Worm (Caenorhabditis elegans) whole organism, mixed stage, embryonic: ENCODE measurements around the gene F52D10.2.
A peak's percentile ranks its signal among the peaks of the same experiment; 100 is the strongest.

Experiments
- M03D4.4 ChIP-seq: sonication (generic microtip); optimal IDR thresholded peaks from 2 replicates; lab custom pipeline; 2017; ENCODE audit warnings: mild to moderate bottlenecking, missing genetic modification characterization, missing compliant biosample characterization
- bed-3 ChIP-seq: fragments of 200-800 bp; sonication (Bioruptor generic); optimal IDR thresholded peaks from 3 replicates; lab custom pipeline; 2018; ENCODE audit warnings: mild to moderate bottlenecking, missing genetic modification characterization, moderate library complexity, missing compliant biosample characterization
- blmp-1 ChIP-seq: fragments of 150-350 bp; optimal IDR thresholded peaks from 2 replicates; lab custom pipeline; 2014; ENCODE audit warnings: missing biosample characterization, missing genetic modification characterization
- ceh-39 ChIP-seq: fragments of 150-350 bp; optimal IDR thresholded peaks from 2 replicates; lab custom pipeline; 2014; ENCODE audit warnings: missing biosample characterization, missing genetic modification characterization
- ceh-43 ChIP-seq: fragments of 200-800 bp; sonication (Bioruptor generic); optimal IDR thresholded peaks from 2 replicates; lab custom pipeline; 2018; ENCODE audit warnings: mild to moderate bottlenecking, missing genetic modification characterization, moderate library complexity, missing compliant biosample characterization
- ceh-83 ChIP-seq: fragments of 200-800 bp; sonication (Bioruptor generic); optimal IDR thresholded peaks from 2 replicates; lab custom pipeline; 2018; ENCODE audit warnings: mild to moderate bottlenecking, missing genetic modification characterization, missing compliant biosample characterization
- ces-1 ChIP-seq: fragments of 150-350 bp; optimal IDR thresholded peaks from 2 replicates; lab custom pipeline; 2014; ENCODE audit warnings: missing biosample characterization, missing genetic modification reagents, missing genetic modification characterization
- cnd-1 ChIP-seq: fragments of 200-800 bp; sonication (Bioruptor generic); optimal IDR thresholded peaks from 2 replicates; lab custom pipeline; 2018; ENCODE audit warnings: mild to moderate bottlenecking, missing genetic modification characterization, missing compliant biosample characterization
- elt-1 ChIP-seq: sonication (generic microtip); optimal IDR thresholded peaks from 2 replicates; lab custom pipeline; 2017; ENCODE audit warnings: missing genetic modification characterization, mild to moderate bottlenecking, missing compliant biosample characterization, antibody characterized with exemption, moderate library complexity, borderline replicate concordance; ENCODE audit not compliant: insufficient read depth
- elt-3 ChIP-seq: fragments of 150-350 bp; optimal IDR thresholded peaks from 2 replicates; lab custom pipeline; 2014; ENCODE audit warnings: missing biosample characterization, missing genetic modification characterization
- flh-1 ChIP-seq: fragments of 200-800 bp; sonication (Bioruptor generic); optimal IDR thresholded peaks from 2 replicates; lab custom pipeline; 2018; ENCODE audit warnings: mild to moderate bottlenecking, missing genetic modification characterization, moderate library complexity, missing compliant biosample characterization
- ham-2 ChIP-seq: fragments of 200-800 bp; sonication (Bioruptor generic); optimal IDR thresholded peaks from 2 replicates; lab custom pipeline; 2018; ENCODE audit warnings: mild to moderate bottlenecking, missing genetic modification characterization, missing compliant biosample characterization
- hlh-1 ChIP-seq: fragments of 150-350 bp; optimal IDR thresholded peaks from 2 replicates; lab custom pipeline; 2014; ENCODE audit warnings: missing biosample characterization, missing genetic modification reagents, missing genetic modification characterization
- lin-13 ChIP-seq: fragments of 150-350 bp; optimal IDR thresholded peaks from 2 replicates; lab custom pipeline; 2014; ENCODE audit warnings: missing biosample characterization, missing genetic modification characterization
- lin-32 ChIP-seq: fragments of 200-800 bp; sonication (Bioruptor generic); optimal IDR thresholded peaks from 2 replicates; lab custom pipeline; 2018; ENCODE audit warnings: mild to moderate bottlenecking, missing genetic modification characterization, missing compliant biosample characterization
- mep-1 ChIP-seq: fragments of 150-350 bp; optimal IDR thresholded peaks from 2 replicates; lab custom pipeline; 2017; ENCODE audit warnings: missing biosample characterization, missing genetic modification reagents, missing genetic modification characterization, inconsistent platforms
- mls-2 ChIP-seq: sonication (generic microtip); optimal IDR thresholded peaks from 2 replicates; lab custom pipeline; 2016; ENCODE audit warnings: mild to moderate bottlenecking, missing genetic modification characterization, moderate library complexity, missing compliant biosample characterization
- nhr-12 ChIP-seq: fragments of 150-350 bp; optimal IDR thresholded peaks from 2 replicates; lab custom pipeline; 2014; ENCODE audit warnings: missing biosample characterization, missing genetic modification characterization
- nhr-2 ChIP-seq: fragments of 150-350 bp; optimal IDR thresholded peaks from 2 replicates; lab custom pipeline; 2014; ENCODE audit warnings: missing biosample characterization, missing genetic modification characterization
- nhr-237 ChIP-seq: fragments of 150-350 bp; optimal IDR thresholded peaks from 2 replicates; lab custom pipeline; 2014; ENCODE audit warnings: missing biosample characterization, missing genetic modification characterization
- nhr-76 ChIP-seq: sonication (generic microtip); optimal IDR thresholded peaks from 2 replicates; lab custom pipeline; 2017; ENCODE audit warnings: missing biosample characterization, missing genetic modification characterization
- sem-2 ChIP-seq: fragments of 200-800 bp; sonication (Bioruptor generic); optimal IDR thresholded peaks from 2 replicates; lab custom pipeline; 2018; ENCODE audit warnings: mild to moderate bottlenecking, missing genetic modification characterization, missing compliant biosample characterization
- snpc-4 ChIP-seq: fragments of 150-350 bp; optimal IDR thresholded peaks from 2 replicates; lab custom pipeline; 2014; ENCODE audit warnings: missing biosample characterization, missing genetic modification characterization
- tbx-8 ChIP-seq: fragments of 200-800 bp; sonication (Bioruptor generic); optimal IDR thresholded peaks from 2 replicates; lab custom pipeline; 2018; ENCODE audit warnings: mild to moderate bottlenecking, missing genetic modification characterization, moderate library complexity, missing compliant biosample characterization
- unc-120 ChIP-seq: sonication (generic microtip); optimal IDR thresholded peaks from 2 replicates; lab custom pipeline; 2017; ENCODE audit warnings: missing genetic modification characterization, missing compliant biosample characterization; ENCODE audit not compliant: poor library complexity, severe bottlenecking
- unc-39 ChIP-seq: fragments of 150-350 bp; optimal IDR thresholded peaks from 2 replicates; lab custom pipeline; 2014; ENCODE audit warnings: missing biosample characterization, missing genetic modification characterization
- unc-62 ChIP-seq: fragments of 150-350 bp; optimal IDR thresholded peaks from 2 replicates; lab custom pipeline; 2014; ENCODE audit warnings: missing biosample characterization, missing genetic modification reagents, missing genetic modification characterization
- ztf-11 ChIP-seq: fragments of 150-350 bp; optimal IDR thresholded peaks from 2 replicates; lab custom pipeline; 2014; ENCODE audit warnings: missing biosample characterization, missing genetic modification characterization

F52D10.2 gene

DNA sequence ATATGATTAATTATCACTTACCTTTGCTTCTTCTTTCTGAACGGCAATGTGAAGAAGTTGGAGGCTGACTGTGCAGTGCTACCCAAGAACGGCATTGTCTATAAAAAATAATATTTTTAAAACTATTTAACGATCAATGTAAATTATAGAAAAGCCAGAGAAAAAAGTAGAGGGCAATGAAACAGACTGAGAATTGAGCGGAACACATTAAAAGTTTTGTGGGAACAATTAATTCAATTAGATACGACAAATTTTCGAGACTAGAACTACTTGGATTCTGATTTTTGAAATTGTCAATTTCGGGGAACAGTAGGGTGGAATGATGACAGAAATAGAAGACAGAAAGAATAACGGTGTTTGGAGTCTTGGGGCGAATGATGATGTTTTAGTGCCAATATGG lies at the start of gene F52D10.2:
Gene F52D10.2, minus strand, starts transcription at position 101 of the 400 bp plus-strand sequence.
- no peak for TF ChIP-seq cnd-1 (tag; lab: Kevin White, UChicago)
- no peak for TF ChIP-seq unc-39 (tag; lab: Kevin White, UChicago)
- no peak for TF ChIP-seq M03D4.4
- TF ChIP-seq elt-3 (tag; lab: Kevin White, UChicago) = no peak
- TF ChIP-seq ztf-11 (tag; lab: Kevin White, UChicago) = no peak
- no peak for TF ChIP-seq unc-120
- TF ChIP-seq hlh-1 (tag; lab: Kevin White, UChicago) = no peak
- TF ChIP-seq bed-3 (GFP tag; lab: Kevin White, UChicago) = no peak
- TF ChIP-seq elt-1 = no peak
- TF ChIP-seq ceh-43 = no peak
- no peak for TF ChIP-seq ces-1 (GFP tag; lab: Kevin White, UChicago)
- TF ChIP-seq ceh-83 (GFP tag; lab: Kevin White, UChicago) = no peak
- no peak for TF ChIP-seq mls-2
- no peak for TF ChIP-seq nhr-237
- TF ChIP-seq, all 35 proteins: peak for 0

DNA sequence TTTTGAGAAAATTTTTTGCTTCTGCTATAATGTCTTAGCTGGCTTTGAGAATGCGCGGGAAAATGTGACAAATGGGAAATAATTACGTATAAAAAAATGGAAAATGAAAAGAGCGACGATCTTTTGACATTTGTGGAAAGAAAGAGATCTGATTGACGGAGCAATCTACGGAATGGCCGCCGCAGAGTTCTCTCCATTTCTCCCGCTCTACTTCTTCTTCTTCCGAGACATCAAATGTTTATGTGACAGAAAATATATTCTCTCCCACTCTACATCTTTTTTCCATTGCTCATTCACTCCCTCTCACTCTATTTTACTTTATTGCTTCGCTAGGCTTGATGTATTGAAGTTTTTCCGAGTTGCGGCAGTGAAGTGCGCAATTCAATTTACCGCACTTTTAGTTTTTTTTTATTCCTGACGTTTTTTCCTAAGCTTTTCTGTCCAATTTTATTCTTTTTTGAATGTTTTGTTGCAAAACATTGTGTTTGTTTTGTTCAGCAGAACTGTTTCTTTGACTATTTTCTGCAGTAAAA lies 49.0 kb upstream of the F52D10.2 start:
- TF ChIP-seq hlh-1 (tag; lab: Kevin White, UChicago) (no peak), unc-62 (peak; percentile 62), unc-39 (tag; lab: Kevin White, UChicago) (no peak), unc-120 (peak; percentile 17), flh-1 (GFP tag; lab: Kevin White, UChicago) (no peak), sem-2 (no peak), ces-1 (GFP tag; lab: Kevin White, UChicago) (peak; percentile 82), nhr-12 (no peak), cnd-1 (tag; lab: Kevin White, UChicago) (no peak), lin-13 (tag; lab: Kevin White, UChicago) (no peak), snpc-4 (tag; lab: Kevin White, UChicago) (no peak)

DNA sequence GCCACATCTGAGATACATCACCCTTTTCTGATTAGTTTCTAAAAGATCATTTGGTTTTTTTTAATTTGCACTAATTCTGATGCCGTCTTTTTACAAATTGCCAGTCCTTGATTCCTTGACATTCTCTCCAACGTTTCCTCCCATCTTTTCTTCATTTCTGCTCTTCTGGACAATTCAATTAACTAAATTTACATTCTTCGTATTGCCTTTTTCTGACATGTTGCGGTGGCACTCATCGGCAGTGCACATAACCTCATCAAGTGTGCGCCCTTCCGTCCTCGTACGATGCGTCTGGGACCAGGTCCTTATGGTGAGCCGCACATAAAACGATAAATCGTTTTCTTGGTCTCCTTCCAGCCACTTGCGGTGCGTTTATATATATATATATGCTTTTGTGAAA lies 47.5 kb upstream of the F52D10.2 start:
- TF ChIP-seq ces-1 (GFP tag; lab: Kevin White, UChicago) (peak; percentile 98), nhr-2 (no peak)

DNA sequence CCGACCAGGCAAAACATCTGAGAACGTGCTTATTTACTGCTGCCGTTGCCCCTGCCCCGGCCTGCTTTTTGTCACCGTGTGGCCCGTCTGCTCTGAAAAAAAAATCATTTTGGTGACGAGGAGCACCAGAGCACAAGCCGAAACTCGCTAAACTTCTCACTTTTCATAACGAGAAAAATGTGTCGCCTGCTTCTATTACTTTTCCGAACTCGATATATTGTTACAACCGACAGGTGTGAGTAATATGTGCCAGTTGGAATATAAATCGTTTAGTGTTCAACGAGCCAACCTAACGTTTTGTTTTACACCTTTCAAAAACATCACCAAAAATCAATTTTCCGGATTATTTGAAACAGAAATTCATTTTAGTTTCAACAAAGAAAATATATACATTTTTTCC lies 46.2 kb upstream of the F52D10.2 start:
- TF ChIP-seq ztf-11 (tag; lab: Kevin White, UChicago) (no peak), ham-2 (GFP tag; lab: Kevin White, UChicago) (no peak), snpc-4 (tag; lab: Kevin White, UChicago) (no peak), hlh-1 (tag; lab: Kevin White, UChicago) (peak; percentile 27), lin-32 (GFP tag; lab: Kevin White, UChicago) (no peak)

DNA sequence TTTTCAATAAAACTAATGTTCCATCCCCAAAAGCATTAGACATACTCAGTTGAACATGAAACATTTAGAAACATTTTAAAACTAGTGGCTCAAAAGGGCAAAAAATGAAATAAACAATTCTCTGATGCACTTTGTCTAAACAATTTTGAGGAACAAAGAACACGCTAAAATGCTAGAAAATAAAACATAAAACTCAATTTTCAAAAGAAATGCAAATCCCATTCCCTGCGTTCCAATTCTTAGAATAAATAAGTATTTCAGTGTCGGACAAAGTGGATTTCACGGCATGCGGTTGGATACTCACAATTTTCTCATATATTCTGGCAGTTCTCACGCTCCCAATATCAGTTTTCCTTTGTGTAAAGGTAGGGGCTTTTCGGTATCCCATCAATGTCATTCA lies 41.8 kb upstream of the F52D10.2 start:
- TF ChIP-seq tbx-8 (GFP tag; lab: Kevin White, UChicago) = no peak
- peak; percentile 33 for TF ChIP-seq ces-1 (GFP tag; lab: Kevin White, UChicago)

DNA sequence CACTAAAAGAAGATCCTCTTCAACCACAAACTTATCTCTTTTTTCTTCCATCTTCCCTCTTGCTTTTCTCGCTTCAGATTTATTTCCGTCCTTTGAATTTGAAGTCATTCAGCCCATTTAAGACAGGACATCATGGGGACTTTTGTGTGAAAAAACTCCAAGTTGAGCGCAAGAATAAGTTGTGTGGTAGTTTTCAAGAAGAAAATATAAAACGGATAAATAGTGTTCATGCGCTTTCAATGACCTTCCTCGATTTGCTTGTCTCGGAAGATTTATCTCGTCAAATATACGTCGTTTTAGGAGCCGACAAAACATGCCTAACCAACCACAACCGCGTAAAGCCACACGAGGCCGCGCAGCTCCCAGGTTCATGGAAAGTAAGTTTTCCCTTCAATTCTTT lies 40.6 kb upstream of the F52D10.2 start, which contains the start of gene sto-6:
Gene sto-6, plus strand, starts transcription at position 301 of the 400 bp plus-strand sequence.
- TF ChIP-seq ces-1 (GFP tag; lab: Kevin White, UChicago) (no peak), snpc-4 (tag; lab: Kevin White, UChicago) (no peak), M03D4.4 (no peak), lin-32 (GFP tag; lab: Kevin White, UChicago) (no peak), mep-1 (tag; lab: Kevin White, UChicago) (no peak)
- TF ChIP-seq, all 35 proteins: peak for 0

DNA sequence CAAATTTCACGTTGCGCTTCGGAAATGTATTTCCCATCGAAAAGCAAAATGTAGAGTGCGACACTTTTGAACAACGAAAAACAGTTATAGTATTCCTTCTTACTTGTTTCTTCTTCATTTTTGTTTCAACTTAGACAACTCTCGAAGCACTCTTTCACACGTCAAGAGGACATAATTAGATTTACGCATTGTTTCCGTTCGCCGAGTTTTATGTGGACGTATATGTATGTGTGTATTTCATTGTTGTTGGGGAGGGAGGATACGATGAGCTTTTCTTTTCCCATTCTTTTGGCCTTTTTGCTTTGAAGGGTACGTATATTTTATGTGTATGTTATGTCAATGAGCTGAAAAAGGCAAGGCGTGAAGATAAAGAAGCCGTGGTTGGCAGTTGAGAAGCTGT lies 39.0 kb upstream of the F52D10.2 start:
- TF ChIP-seq ces-1 (GFP tag; lab: Kevin White, UChicago) (peak; percentile 89), unc-39 (tag; lab: Kevin White, UChicago) (no peak)

DNA sequence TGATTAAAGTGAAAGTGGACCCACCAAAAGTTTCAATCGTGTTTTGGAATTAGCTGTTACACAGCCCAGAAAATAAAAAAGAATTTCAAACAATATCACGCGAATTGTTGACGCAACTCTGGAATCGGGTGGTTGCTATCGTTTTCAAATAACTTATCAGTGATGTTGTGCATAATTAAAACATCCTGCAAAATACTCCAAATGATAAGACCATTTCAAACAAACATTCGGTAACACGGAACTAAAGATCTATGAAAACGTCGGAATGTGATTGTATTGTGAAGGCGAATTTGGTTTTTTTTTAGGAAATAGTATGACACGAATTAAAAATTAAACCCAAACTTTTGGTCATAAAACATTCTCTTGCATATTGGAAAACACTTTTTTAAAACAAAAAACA lies 37.1 kb upstream of the F52D10.2 start, which contains the start of gene spp-30:
Gene spp-30, minus strand, starts transcription at position 101 of the 400 bp plus-strand sequence.
- TF ChIP-seq nhr-237 (no peak), nhr-76 (tag; lab: Kevin White, UChicago) (no peak), mep-1 (tag; lab: Kevin White, UChicago) (no peak), ceh-39 (tag; lab: Kevin White, UChicago) (no peak), blmp-1 (tag; lab: Kevin White, UChicago) (no peak), ztf-11 (tag; lab: Kevin White, UChicago) (no peak), bed-3 (GFP tag; lab: Kevin White, UChicago) (no peak), elt-1 (no peak), mls-2 (no peak), unc-62 (no peak)
